Worm (Caenorhabditis elegans) whole organism, L4 larva: Measurements from ENCODE around the gene fox-1.

Source experiments
- F49E8.2 ChIP-seq: sonication (generic microtip); optimal IDR thresholded peaks from 2 replicates; lab custom pipeline; 2016; ENCODE audit warnings: missing compliant biosample characterization, mild to moderate bottlenecking, missing genetic modification characterization, borderline replicate concordance
- R02D3.7 ChIP-seq: fragments of 150-350 bp; sonication (generic microtip); optimal IDR thresholded peaks from 3 replicates; lab custom pipeline; 2014; ENCODE audit warnings: missing biosample characterization, missing genetic modification characterization
- ZK546.5 ChIP-seq, 2 experiments: sonication (generic microtip); optimal IDR thresholded peaks; 2 replicates each; lab custom pipeline; 2017; ENCODE audit warnings: missing biosample characterization in 2 of 2, missing genetic modification characterization in 2 of 2
- ceh-20 ChIP-seq: fragments of 200-800 bp; sonication (Bioruptor generic); IDR thresholded peaks from 2 replicates; pipeline ENCODE4 v1.3.6; 2022; ENCODE audit warnings: missing genetic modification reagents, missing genetic modification characterization, missing compliant biosample characterization
- ceh-82 ChIP-seq: sonication (generic microtip); optimal IDR thresholded peaks from 2 replicates; lab custom pipeline; 2017; ENCODE audit warnings: missing biosample characterization, missing genetic modification characterization
- duxl-1 ChIP-seq: sonication (generic microtip); optimal IDR thresholded peaks from 2 replicates; lab custom pipeline; 2016; ENCODE audit warnings: mild to moderate bottlenecking, missing genetic modification characterization, moderate library complexity, missing compliant biosample characterization; ENCODE audit not compliant: poor library complexity
- lin-15B ChIP-seq: fragments of 150-350 bp; sonication (generic microtip); optimal IDR thresholded peaks from 3 replicates; lab custom pipeline; 2014; ENCODE audit warnings: missing biosample characterization, missing genetic modification characterization
- nhr-11 ChIP-seq: fragments of 150-350 bp; optimal IDR thresholded peaks from 2 replicates; lab custom pipeline; 2014; ENCODE audit warnings: missing biosample characterization, missing genetic modification characterization
- pqm-1 ChIP-seq: sonication (generic microtip); optimal IDR thresholded peaks from 2 replicates; lab custom pipeline; 2017; ENCODE audit warnings: missing biosample characterization, missing genetic modification characterization
- skn-1 ChIP-seq: fragments of 150-350 bp; optimal IDR thresholded peaks from 2 replicates; lab custom pipeline; 2014; ENCODE audit warnings: missing biosample characterization, missing genetic modification characterization
- unc-39 ChIP-seq: sonication (generic microtip); optimal IDR thresholded peaks from 2 replicates; lab custom pipeline; 2017; ENCODE audit warnings: missing biosample characterization, missing genetic modification characterization

- TF ChIP-seq unc-39 (no peak), skn-1 (no peak), ZK546.5 (tag; optimal IDR thresholded peaks at IDR 0.05; lab: Kevin White, UChicago) (no peak), ceh-82 (tag; lab: Kevin White, UChicago) (no peak), pqm-1 (tag; lab: Kevin White, UChicago) (no peak), nhr-11 (no peak), lin-15B (tag; lab: Kevin White, UChicago) (no peak), ceh-20 (GFP tag; lab: Robert Waterston, UW) (no peak), R02D3.7 (tag; lab: Kevin White, UChicago) (no peak), duxl-1 (no peak), F49E8.2 (tag; lab: Kevin White, UChicago) (no peak)
These were observed 13.5 kb downstream of the fox-1 start for ce11 chrX:2446185-2446584.
